Worm (Caenorhabditis elegans) whole organism, early embryonic: ENCODE measurements around the gene F13A2.2.

Source experiments
- ama-1 ChIP-seq: fragments of 150-350 bp; optimal IDR thresholded peaks from 2 replicates; lab custom pipeline; 2014
- ceh-36 ChIP-seq: sonication (generic microtip); optimal IDR thresholded peaks from 2 replicates; lab custom pipeline; 2016; ENCODE audit warnings: missing genetic modification characterization, inconsistent platforms, missing compliant biosample characterization
- hmg-4 ChIP-seq: fragments of 200-800 bp; sonication (Bioruptor generic); optimal IDR thresholded peaks from 2 replicates; lab custom pipeline; 2018; ENCODE audit warnings: mild to moderate bottlenecking, missing genetic modification characterization, missing compliant biosample characterization
- tra-4 ChIP-seq: sonication (generic microtip); optimal IDR thresholded peaks from 2 replicates; lab custom pipeline; 2017; ENCODE audit warnings: missing genetic modification characterization, missing compliant biosample characterization

- TF ChIP-seq ama-1 (lab: Kevin White, UChicago) (no peak), tra-4 (tag; lab: Kevin White, UChicago) (no peak), ceh-36 (tag; lab: Kevin White, UChicago) (no peak), hmg-4 (GFP tag; lab: Kevin White, UChicago) (no peak)
These were observed 24.4 kb downstream of the F13A2.2 start for ce11 chrV:4360018-4360417.
